Fruit fly (Drosophila melanogaster) whole organism, embryonic: ENCODE data around the gene Sfp33A4.

Experiments used
- Atf-2 ChIP-seq: fragments of 200-800 bp; sonication (Bioruptor generic); optimal IDR thresholded peaks from 2 replicates; lab custom pipeline; 2016; ENCODE audit warnings: missing biosample characterization, missing genetic modification characterization
- Atf3 ChIP-seq: fragments of 200-800 bp; sonication (Bioruptor generic); optimal IDR thresholded peaks from 3 replicates; lab custom pipeline; 2016; ENCODE audit warnings: missing biosample characterization, missing genetic modification characterization
- Awh ChIP-seq: fragments of 200-800 bp; sonication (Bioruptor generic); IDR thresholded peaks from 2 replicates; pipeline ENCODE4, ENCODE4 v1.3.6; 2022; ENCODE audit warnings: missing biosample characterization, missing genetic modification characterization
- B-H2 ChIP-seq: fragments of 200-800 bp; sonication (Bioruptor generic); optimal IDR thresholded peaks from 2 replicates; lab custom pipeline; 2018; ENCODE audit warnings: missing biosample characterization, mild to moderate bottlenecking, missing genetic modification characterization
- Bteb2 ChIP-seq: fragments of 200-800 bp; sonication (Bioruptor generic); optimal IDR thresholded peaks from 2 replicates; lab custom pipeline; 2016; ENCODE audit warnings: missing biosample characterization, missing genetic modification characterization
- CG10543 ChIP-seq: fragments of 200-800 bp; sonication (Bioruptor generic); optimal IDR thresholded peaks from 3 replicates; lab custom pipeline; 2017; ENCODE audit warnings: missing biosample characterization, mild to moderate bottlenecking, missing genetic modification characterization, moderate library complexity
- CG10565 ChIP-seq: fragments of 200-800 bp; sonication (Bioruptor generic); optimal IDR thresholded peaks from 3 replicates; lab custom pipeline; 2016; ENCODE audit warnings: missing biosample characterization, mild to moderate bottlenecking, missing genetic modification characterization
- CG11504 ChIP-seq: fragments of 200-800 bp; sonication (Bioruptor generic); optimal IDR thresholded peaks from 3 replicates; lab custom pipeline; 2019; ENCODE audit warnings: missing biosample characterization, mild to moderate bottlenecking, missing genetic modification characterization, moderate library complexity
- CG12299 ChIP-seq: fragments of 200-800 bp; sonication (Bioruptor generic); optimal IDR thresholded peaks from 2 replicates; lab custom pipeline; 2018; ENCODE audit warnings: missing biosample characterization, mild to moderate bottlenecking, missing genetic modification characterization
- CG13624 ChIP-seq: fragments of 200-800 bp; sonication (Bioruptor generic); optimal IDR thresholded peaks from 2 replicates; lab custom pipeline; 2016; ENCODE audit warnings: missing biosample characterization, missing genetic modification characterization
- CG15514 ChIP-seq: fragments of 200-800 bp; sonication (Bioruptor generic); optimal IDR thresholded peaks from 3 replicates; lab custom pipeline; 2017; ENCODE audit warnings: missing biosample characterization, missing genetic modification characterization, mild to moderate bottlenecking, moderate library complexity, missing genetic modification reagents
- CG18476 ChIP-seq: fragments of 200-800 bp; sonication (Bioruptor generic); optimal IDR thresholded peaks from 2 replicates; lab custom pipeline; 2016; ENCODE audit warnings: missing biosample characterization, mild to moderate bottlenecking, missing genetic modification characterization
- CG18599 ChIP-seq: fragments of 200-800 bp; sonication (Bioruptor generic); optimal IDR thresholded peaks from 3 replicates; lab custom pipeline; 2017; ENCODE audit warnings: missing biosample characterization, missing genetic modification characterization, mild to moderate bottlenecking, moderate library complexity, missing genetic modification reagents
- CG33213 ChIP-seq: fragments of 200-800 bp; sonication (Bioruptor generic); optimal IDR thresholded peaks from 3 replicates; lab custom pipeline; 2016; ENCODE audit warnings: missing biosample characterization, missing genetic modification characterization
- CG4730 ChIP-seq: fragments of 200-800 bp; sonication (Bioruptor generic); IDR thresholded peaks from 2 replicates; pipeline ENCODE4 v1.3.6; 2022; ENCODE audit warnings: missing biosample characterization, missing genetic modification characterization
- CG5245 ChIP-seq: fragments of 200-800 bp; sonication (Bioruptor generic); optimal IDR thresholded peaks from 3 replicates; lab custom pipeline; 2016; ENCODE audit warnings: missing biosample characterization, missing genetic modification characterization
- CG7556 ChIP-seq: fragments of 200-800 bp; sonication (Bioruptor generic); optimal IDR thresholded peaks from 2 replicates; lab custom pipeline; 2017; ENCODE audit warnings: missing biosample characterization, mild to moderate bottlenecking, missing genetic modification characterization
- CG7745 ChIP-seq: fragments of 200-800 bp; sonication (Bioruptor generic); optimal IDR thresholded peaks from 2 replicates; lab custom pipeline; 2018; ENCODE audit warnings: missing biosample characterization, mild to moderate bottlenecking, missing genetic modification characterization, moderate library complexity
- CG7839 ChIP-seq: fragments of 200-800 bp; sonication (Bioruptor generic); optimal IDR thresholded peaks from 3 replicates; lab custom pipeline; 2018; ENCODE audit warnings: missing biosample characterization, mild to moderate bottlenecking, missing genetic modification characterization, moderate library complexity
- CG8089 ChIP-seq: fragments of 200-800 bp; sonication (Bioruptor generic); optimal IDR thresholded peaks from 3 replicates; lab custom pipeline; 2016; ENCODE audit warnings: missing biosample characterization, missing genetic modification characterization
- CG8359 ChIP-seq: fragments of 200-800 bp; sonication (Bioruptor generic); optimal IDR thresholded peaks from 2 replicates; lab custom pipeline; 2017; ENCODE audit warnings: missing biosample characterization, mild to moderate bottlenecking, missing genetic modification characterization, borderline replicate concordance
- CG9797 ChIP-seq: fragments of 200-800 bp; sonication (Bioruptor generic); optimal IDR thresholded peaks from 3 replicates; lab custom pipeline; 2018; ENCODE audit warnings: missing biosample characterization, mild to moderate bottlenecking, missing genetic modification characterization
- Eip74EF ChIP-seq, 2 experiments: fragments of 200-800 bp in 1 of 2; fragments of >200 bp in 1 of 2; sonication (Bioruptor generic) in 1 of 2; optimal IDR thresholded peaks; 2 replicates each; lab custom pipeline; 2017 to 2019; ENCODE audit warnings: missing biosample characterization in 2 of 2, missing genetic modification characterization in 2 of 2, mild to moderate bottlenecking in 1 of 2, moderate library complexity in 1 of 2
- Fer1 ChIP-seq: fragments of 200-800 bp; sonication (Bioruptor generic); optimal IDR thresholded peaks from 2 replicates; lab custom pipeline; 2017; ENCODE audit warnings: missing biosample characterization, mild to moderate bottlenecking, missing genetic modification characterization
- Fer2 ChIP-seq: fragments of 200-800 bp; sonication (Bioruptor generic); optimal IDR thresholded peaks from 2 replicates; lab custom pipeline; 2018; ENCODE audit warnings: missing biosample characterization, mild to moderate bottlenecking, missing genetic modification characterization, moderate library complexity
- Lpt ChIP-seq: fragments of >200 bp; optimal IDR thresholded peaks from 2 replicates; lab custom pipeline; 2018; ENCODE audit warnings: missing biosample characterization, missing genetic modification characterization
- MBD-R2 ChIP-seq: fragments of 200-800 bp; sonication (Bioruptor generic); IDR thresholded peaks from 2 replicates; pipeline ENCODE4 v1.3.6; 2022; ENCODE audit warnings: missing biosample characterization, missing genetic modification characterization
- Med ChIP-seq: fragments of 200-800 bp; sonication (Bioruptor generic); peaks from one replicate; lab custom pipeline; 2016; ENCODE audit warnings: missing biosample characterization, missing genetic modification characterization, mild to moderate bottlenecking, inconsistent platforms, moderate library complexity
- Rfx ChIP-seq: fragments of 200-800 bp; sonication (Bioruptor generic); IDR thresholded peaks from 2 replicates; pipeline ENCODE4 v1.3.6; 2022; ENCODE audit warnings: missing biosample characterization, missing genetic modification characterization
- Sox100B ChIP-seq: fragments of 200-800 bp; sonication (Bioruptor generic); optimal IDR thresholded peaks from 3 replicates; lab custom pipeline; 2018; ENCODE audit warnings: missing biosample characterization, mild to moderate bottlenecking, missing genetic modification characterization
- Xbp1 ChIP-seq: fragments of 200-800 bp; sonication (Bioruptor generic); optimal IDR thresholded peaks from 3 replicates; lab custom pipeline; 2016; ENCODE audit warnings: missing biosample characterization, mild to moderate bottlenecking, missing genetic modification characterization
- ap ChIP-seq: fragments of 200-800 bp; sonication (Bioruptor generic); IDR thresholded peaks from 2 replicates; pipeline ENCODE4 v1.3.6; 2022; ENCODE audit warnings: missing biosample characterization, missing genetic modification characterization
- cad ChIP-seq: fragments of >200 bp; optimal IDR thresholded peaks from 2 replicates; lab custom pipeline; 2017; ENCODE audit warnings: missing biosample characterization, missing genetic modification characterization
- cas ChIP-seq: fragments of 200-800 bp; sonication (Bioruptor generic); IDR thresholded peaks from 2 replicates; pipeline ENCODE4 v1.3.6; 2022; ENCODE audit warnings: missing biosample characterization, missing genetic modification characterization
- caup ChIP-seq: fragments of 200-800 bp; sonication (Bioruptor generic); optimal IDR thresholded peaks from 3 replicates; lab custom pipeline; 2017; ENCODE audit warnings: missing biosample characterization, mild to moderate bottlenecking, missing genetic modification characterization, moderate library complexity; ENCODE audit not compliant: severe bottlenecking
- dmrt11E ChIP-seq: fragments of 200-800 bp; sonication (Bioruptor generic); optimal IDR thresholded peaks from 3 replicates; lab custom pipeline; 2018; ENCODE audit warnings: missing biosample characterization, mild to moderate bottlenecking, missing genetic modification characterization, moderate library complexity
- gem ChIP-seq: fragments of 200-800 bp; sonication (Bioruptor generic); optimal IDR thresholded peaks from 2 replicates; lab custom pipeline; 2019; ENCODE audit warnings: missing biosample characterization, mild to moderate bottlenecking, missing genetic modification characterization, moderate library complexity
- grau ChIP-seq: fragments of 200-800 bp; optimal IDR thresholded peaks from 3 replicates; lab custom pipeline; 2019; ENCODE audit warnings: missing biosample characterization, mild to moderate bottlenecking, missing genetic modification characterization, moderate library complexity
- hkb ChIP-seq, 2 experiments: fragments of 200-800 bp in 1 of 2; fragments of >200 bp in 1 of 2; sonication (Bioruptor generic) in 1 of 2; IDR thresholded peaks in 1 of 2; optimal IDR thresholded peaks in 1 of 2; 2 replicates each; pipeline versions ENCODE4 v1.3.6 to Lab custom; 2017 to 2022; ENCODE audit warnings: missing biosample characterization in 1 of 2, missing genetic modification characterization in 1 of 2
- lmd ChIP-seq: fragments of 200-800 bp; sonication (Bioruptor generic); IDR thresholded peaks from 2 replicates; pipeline ENCODE4 v1.3.6; 2022; ENCODE audit warnings: missing biosample characterization, missing genetic modification characterization
- onecut ChIP-seq: fragments of 200-800 bp; sonication (Bioruptor generic); IDR thresholded peaks from 2 replicates; pipeline ENCODE4 v1.3.6; 2022; ENCODE audit warnings: missing biosample characterization, missing genetic modification characterization
- prd ChIP-seq, 3 experiments: fragments of >200 bp in 2 of 3; fragments of 200-800 bp in 1 of 3; sonication (Bioruptor generic) in 1 of 3; optimal IDR thresholded peaks in 2 of 3; IDR thresholded peaks in 1 of 3; 2 replicates in 2 of 3; 3 replicates in 1 of 3; pipeline versions ENCODE4 v1.3.6 to Lab custom; 2017 to 2022; ENCODE audit warnings: missing biosample characterization in 1 of 3, missing genetic modification characterization in 1 of 3
- row ChIP-seq: fragments of 200-800 bp; sonication (Bioruptor generic); IDR thresholded peaks from 3 replicates; pipeline ENCODE4 v1.3.6; 2022; ENCODE audit warnings: missing biosample characterization, missing genetic modification characterization
- sc ChIP-seq, 3 experiments: fragments of >200 bp in 2 of 3; fragments of 200-800 bp in 1 of 3; sonication (Bioruptor generic) in 1 of 3; optimal IDR thresholded peaks; 2 replicates in 2 of 3; 3 replicates in 1 of 3; lab custom pipeline; 2017; ENCODE audit warnings: mild to moderate bottlenecking in 1 of 3, missing biosample characterization in 1 of 3, missing genetic modification characterization in 1 of 3, missing genetic modification reagents in 1 of 3
- sna ChIP-seq: fragments of 200-800 bp; sonication (Bioruptor generic); IDR thresholded peaks from 2 replicates; pipeline ENCODE4 v1.3.6; 2022; ENCODE audit warnings: missing biosample characterization, missing genetic modification characterization; ENCODE audit not compliant: partially characterized antibody
- stc ChIP-seq: fragments of 200-800 bp; sonication (Bioruptor generic); IDR thresholded peaks from 2 replicates; pipeline ENCODE4 v1.3.6; 2022; ENCODE audit warnings: missing biosample characterization, missing genetic modification characterization
- usp ChIP-seq: fragments of >200 bp; optimal IDR thresholded peaks from 2 replicates; lab custom pipeline; 2017; ENCODE audit warnings: missing biosample characterization, missing genetic modification characterization
- wek ChIP-seq: fragments of 200-800 bp; sonication (Bioruptor generic); optimal IDR thresholded peaks from 3 replicates; lab custom pipeline; 2018; ENCODE audit warnings: missing biosample characterization, mild to moderate bottlenecking, missing genetic modification characterization, moderate library complexity

Gene Sfp33A4

DNA sequence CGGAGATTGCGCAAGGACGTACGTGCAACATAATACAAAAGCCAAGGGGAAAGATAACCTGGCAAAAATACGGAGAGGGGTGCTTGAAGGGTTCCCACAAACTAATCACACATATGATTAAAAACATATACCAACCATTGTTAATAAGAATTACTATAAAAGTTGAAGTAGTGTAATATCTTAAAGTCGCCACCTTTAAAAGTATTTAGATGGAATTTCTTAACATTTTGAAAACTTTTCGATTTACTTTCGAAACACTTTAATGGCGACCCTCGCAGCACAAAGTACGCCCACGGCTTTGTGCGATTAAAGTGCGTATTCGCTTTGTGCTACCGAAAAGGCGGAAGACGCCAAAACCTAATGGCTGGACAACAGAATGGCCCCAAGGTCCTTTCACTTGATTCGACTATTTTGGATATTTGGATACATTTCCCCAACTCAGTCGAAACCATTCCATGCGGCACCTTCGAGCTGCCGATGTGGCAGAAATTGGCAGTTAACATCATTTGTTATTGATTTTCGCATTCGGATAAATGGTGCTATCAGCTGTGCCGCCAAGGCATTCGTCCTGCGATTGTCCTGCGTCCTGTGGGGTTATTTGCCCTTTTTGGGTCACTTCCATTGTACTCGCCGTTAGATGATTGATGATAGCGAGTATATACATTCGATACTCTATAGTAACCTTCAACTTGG is 13.4 kb upstream of the Sfp33A4 start (continued):
- peak; percentile 83 for TF ChIP-seq hkb (optimal IDR thresholded peaks at IDR 0.05; lab: Kevin White, UChicago)
- TF ChIP-seq hkb (GFP tag; IDR thresholded peaks at IDR 0.05; lab: Robert Waterston, UW): no peak
- TF ChIP-seq CG4730 (GFP tag; lab: Robert Waterston, UW): no peak
- TF ChIP-seq usp (GFP tag; lab: Kevin White, UChicago): no peak
- peak; percentile 5 for TF ChIP-seq CG7556 (GFP tag; lab: Kevin White, UChicago)
- no peak for TF ChIP-seq dmrt11E
- TF ChIP-seq gem (tag; lab: Kevin White, UChicago): peak; percentile 15
- TF ChIP-seq CG18476 (GFP tag; lab: Kevin White, UChicago): peak; percentile 59
- TF ChIP-seq CG12299 (tag; lab: Kevin White, UChicago): no peak
- peak; percentile 31 for TF ChIP-seq CG11504 (tag; lab: Kevin White, UChicago)
- TF ChIP-seq B-H2 (GFP tag; lab: Kevin White, UChicago): no peak
- peak; percentile 70 for TF ChIP-seq onecut (GFP tag; lab: Robert Waterston, UW)
- TF ChIP-seq CG9797 (GFP tag; lab: Kevin White, UChicago): no peak
- peak; percentile 3 for TF ChIP-seq CG7839 (tag; lab: Kevin White, UChicago)
- TF ChIP-seq CG18599 (GFP tag; lab: Kevin White, UChicago): peak; percentile 35
- no peak for TF ChIP-seq ap
- no peak for TF ChIP-seq CG10543 (GFP tag; lab: Kevin White, UChicago)
- peak; percentile 70 for TF ChIP-seq Med (GFP tag; lab: Kevin White, UChicago)
- TF ChIP-seq row (GFP tag; lab: Robert Waterston, UW): peak; percentile 72
- TF ChIP-seq Rfx (GFP tag; lab: Robert Waterston, UW): peak; percentile 9; the same call in 1 of the 2 replicates
- TF ChIP-seq CG10565 (GFP tag; lab: Kevin White, UChicago): no peak
- TF ChIP-seq CG5245: no peak
- peak; percentile 1 for TF ChIP-seq CG15514 (GFP tag; lab: Kevin White, UChicago)
- no peak for TF ChIP-seq MBD-R2 (GFP tag; lab: Robert Waterston, UW)
- TF ChIP-seq cad (GFP tag; lab: Kevin White, UChicago): no peak
- no peak for TF ChIP-seq Bteb2
- TF ChIP-seq Eip74EF (GFP tag; optimal IDR thresholded peaks at IDR 0.05; lab: Kevin White, UChicago): no peak
- no peak for TF ChIP-seq Atf3 (GFP tag; lab: Kevin White, UChicago)
- peak; percentile 28 for TF ChIP-seq grau (tag; lab: Kevin White, UChicago)
- 0 out of 2 replicates have a peak, but pooled peaks have one; percentile 6 for TF ChIP-seq lmd (GFP tag; lab: Robert Waterston, UW)
- TF ChIP-seq Fer1 (GFP tag; lab: Kevin White, UChicago): peak; percentile 28

- TF ChIP-seq CG33213 (GFP tag; lab: Kevin White, UChicago) (peak; percentile 70), stc (GFP tag; lab: Robert Waterston, UW) (no peak), Atf-2 (GFP tag; lab: Kevin White, UChicago) (no peak), Fer2 (tag; lab: Kevin White, UChicago) (no peak), Xbp1 (peak; percentile 27), CG8359 (no peak), Sox100B (GFP tag; lab: Kevin White, UChicago) (no peak), CG8089 (GFP tag; lab: Kevin White, UChicago) (no peak), wek (GFP tag; lab: Kevin White, UChicago) (no peak), cas (GFP tag; lab: Robert Waterston, UW) (no peak), caup (GFP tag; lab: Kevin White, UChicago) (no peak), CG7745 (no peak), Lpt (GFP tag; lab: Kevin White, UChicago) (no peak), Awh (GFP tag; lab: Robert Waterston, UW) (no peak), sc (optimal IDR thresholded peaks at IDR 0.05; lab: Kevin White, UChicago) (no peak), sc (GFP tag; optimal IDR thresholded peaks at IDR 0.05; lab: Kevin White, UChicago) (no peak), Bteb2 (peak; percentile 25), sna (GFP tag; lab: Robert Waterston, UW) (no peak), prd (optimal IDR thresholded peaks at IDR 0.05; lab: Kevin White, UChicago) (no peak), prd (GFP tag; IDR thresholded peaks at IDR 0.05; lab: Robert Waterston, UW) (peak; percentile 40; the same call in 1 of the 3 replicates), CG13624 (GFP tag; lab: Kevin White, UChicago) (peak; percentile 39)
Observed at dm6 chr2L:11829277-11829676, 7.8 kb upstream of the Sfp33A4 start, which contains the start of gene esc. TSS of gene esc (minus strand) at chr2L:11829405.
